Fruit fly (Drosophila melanogaster) whole organism, prepupa: ENCODE results near the gene SLC5A11.

Experiments used
- CG34406 ChIP-seq: fragments of 200-800 bp; sonication (Bioruptor generic); optimal IDR thresholded peaks from 3 replicates; lab custom pipeline; 2016; ENCODE audit warnings: missing biosample characterization, missing genetic modification characterization
- CG6276 ChIP-seq: fragments of 200-800 bp; sonication (Bioruptor generic); optimal IDR thresholded peaks from 2 replicates; lab custom pipeline; 2017; ENCODE audit warnings: missing biosample characterization, mild to moderate bottlenecking, missing genetic modification characterization
- Hr39 ChIP-seq: fragments of 200-800 bp; sonication (Bioruptor generic); optimal IDR thresholded peaks from 2 replicates; lab custom pipeline; 2016; ENCODE audit warnings: missing biosample characterization, missing genetic modification characterization
- OdsH ChIP-seq: fragments of 200-800 bp; sonication (Bioruptor generic); optimal IDR thresholded peaks from 3 replicates; lab custom pipeline; 2016; ENCODE audit warnings: missing biosample characterization, missing genetic modification characterization
- Sox102F ChIP-seq: fragments of 200-800 bp; sonication (Bioruptor generic); optimal IDR thresholded peaks from 2 replicates; lab custom pipeline; 2016; ENCODE audit warnings: missing biosample characterization, mild to moderate bottlenecking, missing genetic modification characterization
- Sox15 ChIP-seq: fragments of 200-800 bp; sonication (Bioruptor generic); optimal IDR thresholded peaks from 3 replicates; lab custom pipeline; 2016; ENCODE audit warnings: missing biosample characterization, missing genetic modification characterization
- achi ChIP-seq: fragments of 200-800 bp; sonication (Bioruptor generic); optimal IDR thresholded peaks from 3 replicates; lab custom pipeline; 2016; ENCODE audit warnings: missing biosample characterization, missing genetic modification characterization

dm6 chr2L:8209362-8209761 lies 4.4 kb upstream of the SLC5A11 start:
- no peak for TF ChIP-seq Sox15 (GFP tag; lab: Kevin White, UChicago)
- no peak for TF ChIP-seq Sox102F
- no peak for TF ChIP-seq CG6276 (GFP tag; lab: Kevin White, UChicago)
- TF ChIP-seq CG34406 (GFP tag; lab: Kevin White, UChicago) = no peak
- no peak for TF ChIP-seq Hr39
- TF ChIP-seq OdsH = no peak
- no peak for TF ChIP-seq achi
